Fruit fly (Drosophila melanogaster): ENCODE results near the gene CG8326.

CG8326 gene

dm6 chrX:17629317-17629716 lies at the start of gene CG8326:
Gene CG8326 (minus strand): TSS chrX:17629492.
- no peak for TF ChIP-seq Sin3A (optimal IDR thresholded peaks at IDR 0.05)
- no peak for TF ChIP-seq psq (optimal IDR thresholded peaks at IDR 0.05)
- TF ChIP-seq Myc (optimal IDR thresholded peaks at IDR 0.05): no peak
- TF ChIP-seq ttk (optimal IDR thresholded peaks at IDR 0.05): no peak
- no peak for TF ChIP-seq insv (optimal IDR thresholded peaks at IDR 0.05)
- no peak for TF ChIP-seq h (optimal IDR thresholded peaks at IDR 0.05)

- no peak for TF ChIP-seq h (optimal IDR thresholded peaks at IDR 0.05)
- TF ChIP-seq Myc (optimal IDR thresholded peaks at IDR 0.05): no peak
- no peak for TF ChIP-seq insv (optimal IDR thresholded peaks at IDR 0.05)
- no peak for TF ChIP-seq ttk (optimal IDR thresholded peaks at IDR 0.05)
- TF ChIP-seq psq (optimal IDR thresholded peaks at IDR 0.05): no peak
- no peak for TF ChIP-seq Sin3A (optimal IDR thresholded peaks at IDR 0.05)
Measured at dm6 chrX:17677953-17678668, 48.8 kb upstream of the CG8326 start.

- TF ChIP-seq ttk (optimal IDR thresholded peaks at IDR 0.05): no peak
Measured at dm6 chrX:17671788-17672187, 42.5 kb upstream of the CG8326 start, which contains the start of gene CG12990. Gene CG12990 (minus strand): TSS chrX:17671888.

- TF ChIP-seq psq (optimal IDR thresholded peaks at IDR 0.05) (no peak), insv (optimal IDR thresholded peaks at IDR 0.05) (no peak), ttk (optimal IDR thresholded peaks at IDR 0.05) (no peak), Myc (optimal IDR thresholded peaks at IDR 0.05) (no peak), h (optimal IDR thresholded peaks at IDR 0.05) (no peak), Sin3A (optimal IDR thresholded peaks at IDR 0.05) (no peak)
Measured at dm6 chrX:17659119-17659452, 29.8 kb upstream of the CG8326 start.

dm6 chrX:17658207-17659118 lies 29.2 kb upstream of the CG8326 start:
- TF ChIP-seq Myc (optimal IDR thresholded peaks at IDR 0.05): no peak
- TF ChIP-seq ttk (optimal IDR thresholded peaks at IDR 0.05): no peak
- no peak for TF ChIP-seq Sin3A (optimal IDR thresholded peaks at IDR 0.05)
- no peak for TF ChIP-seq insv (optimal IDR thresholded peaks at IDR 0.05)
- TF ChIP-seq h (optimal IDR thresholded peaks at IDR 0.05): no peak
- no peak for TF ChIP-seq psq (optimal IDR thresholded peaks at IDR 0.05)

dm6 chrX:17657716-17658115 lies 28.4 kb upstream of the CG8326 start:
- no peak for TF ChIP-seq insv (optimal IDR thresholded peaks at IDR 0.05)
- no peak for TF ChIP-seq psq (optimal IDR thresholded peaks at IDR 0.05)

dm6 chrX:17657050-17657696 lies 27.9 kb upstream of the CG8326 start, which contains the start of gene beta-Spec:
Gene beta-Spec (plus strand): TSS chrX:17657372.
- TF ChIP-seq ttk (optimal IDR thresholded peaks at IDR 0.05): no peak
- no peak for TF ChIP-seq insv (optimal IDR thresholded peaks at IDR 0.05)
- no peak for TF ChIP-seq h (optimal IDR thresholded peaks at IDR 0.05)
- TF ChIP-seq Sin3A (optimal IDR thresholded peaks at IDR 0.05): no peak
- TF ChIP-seq Myc (optimal IDR thresholded peaks at IDR 0.05): no peak
- TF ChIP-seq psq (optimal IDR thresholded peaks at IDR 0.05): no peak

- TF ChIP-seq Myc (optimal IDR thresholded peaks at IDR 0.05): no peak
- no peak for TF ChIP-seq psq (optimal IDR thresholded peaks at IDR 0.05)
- TF ChIP-seq h (optimal IDR thresholded peaks at IDR 0.05): no peak
- no peak for TF ChIP-seq ttk (optimal IDR thresholded peaks at IDR 0.05)
- TF ChIP-seq insv (optimal IDR thresholded peaks at IDR 0.05): no peak
- no peak for TF ChIP-seq Sin3A (optimal IDR thresholded peaks at IDR 0.05)
Measured at dm6 chrX:17656501-17656900, 27.2 kb upstream of the CG8326 start, which contains the start of gene IntS2. Gene IntS2 (minus strand): TSS chrX:17656818.

- no peak for TF ChIP-seq psq (optimal IDR thresholded peaks at IDR 0.05)
- TF ChIP-seq insv (optimal IDR thresholded peaks at IDR 0.05): no peak
- TF ChIP-seq h (optimal IDR thresholded peaks at IDR 0.05): no peak
- TF ChIP-seq ttk (optimal IDR thresholded peaks at IDR 0.05): no peak
- TF ChIP-seq Sin3A (optimal IDR thresholded peaks at IDR 0.05): no peak
- no peak for TF ChIP-seq Myc (optimal IDR thresholded peaks at IDR 0.05)
Measured at dm6 chrX:17651998-17652738, 22.9 kb upstream of the CG8326 start, which contains the start of gene RhoGAPp190. Gene RhoGAPp190 (minus strand): TSS chrX:17652562.

dm6 chrX:17651216-17651997 lies 22.1 kb upstream of the CG8326 start:
- TF ChIP-seq insv (optimal IDR thresholded peaks at IDR 0.05): no peak
- no peak for TF ChIP-seq Myc (optimal IDR thresholded peaks at IDR 0.05)
- TF ChIP-seq psq (optimal IDR thresholded peaks at IDR 0.05): no peak
- no peak for TF ChIP-seq h (optimal IDR thresholded peaks at IDR 0.05)
- TF ChIP-seq ttk (optimal IDR thresholded peaks at IDR 0.05): no peak
- TF ChIP-seq Sin3A (optimal IDR thresholded peaks at IDR 0.05): no peak

- TF ChIP-seq ttk (optimal IDR thresholded peaks at IDR 0.05) (no peak), h (optimal IDR thresholded peaks at IDR 0.05) (no peak), insv (optimal IDR thresholded peaks at IDR 0.05) (no peak), Myc (optimal IDR thresholded peaks at IDR 0.05) (no peak), Sin3A (optimal IDR thresholded peaks at IDR 0.05) (no peak)
Measured at dm6 chrX:17640837-17641236, 11.5 kb upstream of the CG8326 start.

All from Kc167 (cell line).